Fruit fly (Drosophila melanogaster): ENCODE results near the gene CG43056.

Gene CG43056

DNA sequence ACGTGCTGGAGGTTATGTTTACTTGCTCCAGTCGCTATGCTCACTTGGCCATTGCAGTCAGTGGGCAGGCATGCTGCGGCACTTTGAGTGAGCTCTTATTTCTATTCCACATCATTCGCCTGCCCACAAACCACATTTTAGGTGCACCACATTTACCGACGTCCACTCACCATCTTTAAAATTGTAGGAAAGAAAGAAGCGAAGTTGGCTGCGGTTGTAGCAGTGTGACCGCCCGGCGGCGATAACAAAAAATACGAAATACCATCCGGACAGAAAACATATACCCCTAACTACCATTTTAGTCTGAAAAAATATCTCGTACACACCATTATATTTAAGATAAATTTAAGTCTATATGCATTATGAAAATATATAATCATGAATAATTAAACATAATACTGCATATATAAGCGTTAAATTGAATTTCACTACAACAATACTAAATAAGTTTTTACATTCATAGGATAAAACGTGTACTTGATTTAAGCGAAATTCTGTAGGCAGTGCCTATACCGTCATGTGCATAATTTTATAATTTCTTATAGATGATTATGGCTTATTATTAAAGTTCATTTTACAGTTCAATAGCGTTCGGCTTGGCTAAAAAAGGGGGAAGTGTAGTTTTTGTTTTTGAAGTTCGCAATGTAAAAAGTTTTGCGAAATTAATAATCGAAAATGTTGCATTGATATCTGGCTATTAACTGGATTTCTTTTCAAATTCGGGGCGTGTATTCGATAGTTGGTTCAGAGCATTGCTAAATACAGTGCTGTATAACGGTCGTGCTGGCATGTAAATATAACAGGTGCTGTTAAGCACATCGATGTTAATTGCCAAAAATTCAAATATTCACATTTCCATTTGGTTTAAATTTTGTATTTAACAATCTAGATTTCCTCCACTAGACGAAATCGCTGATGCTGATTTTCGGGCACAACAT is 20.8 kb downstream of the CG43056 start, which contains the start of gene RpL27A (continued):
- TF ChIP-seq CG4360 (GFP tag; IDR thresholded peaks at IDR 0.05) = peak; percentile 58; the same call in 1 of the 2 replicates
- peak; percentile 89 for TF ChIP-seq mirr (GFP tag; optimal IDR thresholded peaks at IDR 0.05)
- TF ChIP-seq Dbx (GFP tag; IDR thresholded peaks at IDR 0.05) = peak; percentile 89
- TF ChIP-seq CG31365 (tag; optimal IDR thresholded peaks at IDR 0.05) = peak; percentile 79
- peak; percentile 30 for TF ChIP-seq Fer2 (tag; optimal IDR thresholded peaks at IDR 0.05)

dm6 chr2L:4459543-4459942 is 22.0 kb downstream of the CG43056 start, which contains the start of the genes mRpL27 and CG15435:
TSS of gene mRpL27 (minus strand) at chr2L:4459638.
TSS of gene CG15435 (plus strand) at chr2L:4459729.
- TF ChIP-seq Dip2 (GFP tag; IDR thresholded peaks at IDR 0.05) (no peak), lola (GFP tag; optimal IDR thresholded peaks at IDR 0.05) (peak in 1 of 3 experiments; percentile 50), CG42726 (GFP tag; IDR thresholded peaks at IDR 0.05; ENCODE audit: partially characterized antibody) (no peak), Hr78 (GFP tag; optimal IDR thresholded peaks at IDR 0.05) (no peak), dpn (GFP tag; optimal IDR thresholded peaks at IDR 0.05) (peak in 1 of 2 experiments; percentile 10), Awh (GFP tag; IDR thresholded peaks at IDR 0.05) (no peak), CG1603 (tag; optimal IDR thresholded peaks at IDR 0.05) (peak; percentile 37), Med (GFP tag) (peak; percentile 79), CG11093 (GFP tag; IDR thresholded peaks at IDR 0.05) (no peak), CG4282 (GFP tag; optimal IDR thresholded peaks at IDR 0.05) (no peak), CG10321 (GFP tag; IDR thresholded peaks at IDR 0.05) (no peak), CG10274 (GFP tag; optimal IDR thresholded peaks at IDR 0.05) (no peak), crp (GFP tag; optimal IDR thresholded peaks at IDR 0.05) (peak in 1 of 2 experiments; percentile 70), chm (GFP tag; IDR thresholded peaks at IDR 0.05) (no peak), pho (GFP tag; optimal IDR thresholded peaks at IDR 0.05) (peak; percentile 16), amos (GFP tag; IDR thresholded peaks at IDR 0.05; ENCODE audit: partially characterized antibody) (peak; percentile 43; the same call in 1 of the 2 replicates), CG13287 (GFP tag; IDR thresholded peaks at IDR 0.05; ENCODE audit: partially characterized antibody) (peak; percentile 23; the same call in 1 of the 2 replicates), CG33557 (GFP tag; optimal IDR thresholded peaks at IDR 0.05) (peak; percentile 40), CG6654 (GFP tag; optimal IDR thresholded peaks at IDR 0.05) (no peak), hbn (GFP tag; IDR thresholded peaks at IDR 0.05; ENCODE audit: partially characterized antibody) (no peak), zen (tag; optimal IDR thresholded peaks at IDR 0.05) (peak; percentile 56), CG2202 (tag; optimal IDR thresholded peaks at IDR 0.05) (no peak), CG18476 (GFP tag; optimal IDR thresholded peaks at IDR 0.05) (peak; percentile 98), CoRest (tag; optimal IDR thresholded peaks at IDR 0.05) (peak; percentile 61), Camta (GFP tag; optimal IDR thresholded peaks at IDR 0.05) (no peak), CG6813 (GFP tag; optimal IDR thresholded peaks at IDR 0.05) (no peak), gro (GFP tag; optimal IDR thresholded peaks at IDR 0.05) (no peak), Aef1 (GFP tag; IDR thresholded peaks at IDR 0.05) (no peak), Dip3 (GFP tag; optimal IDR thresholded peaks at IDR 0.05) (peak; percentile 30), CG17328 (GFP tag; IDR thresholded peaks at IDR 0.05) (0 out of 2 replicates have a peak, but pooled peaks have one; percentile 17), CG10147 (GFP tag; optimal IDR thresholded peaks at IDR 0.05) (peak; percentile 54), CG15601 (tag; optimal IDR thresholded peaks at IDR 0.05) (peak; percentile 69), zfh2 (GFP tag; optimal IDR thresholded peaks at IDR 0.05) (peak; percentile 15), CG6854 (GFP tag; optimal IDR thresholded peaks at IDR 0.05) (no peak), CG6272 (GFP tag; IDR thresholded peaks at IDR 0.05) (no peak), wdn (GFP tag; IDR thresholded peaks at IDR 0.05) (no peak), NfI (GFP tag; optimal IDR thresholded peaks at IDR 0.05) (peak; percentile 40), CG12744 (GFP tag; optimal IDR thresholded peaks at IDR 0.05) (no peak), Taf1 (GFP tag; IDR thresholded peaks at IDR 0.05) (no peak), CG1233 (GFP tag; optimal IDR thresholded peaks at IDR 0.05) (peak; percentile 25), E2f1 (GFP tag; IDR thresholded peaks at IDR 0.05) (no peak)

Data from whole organism, embryonic.